Fruit fly (Drosophila melanogaster) whole organism, embryonic: ENCODE results near the gene Ser7.
A peak's percentile ranks its signal among the peaks of the same experiment; 100 is the strongest.

Experiments used
- Blimp-1 ChIP-seq: fragments of 200-800 bp; sonication (Bioruptor generic); optimal IDR thresholded peaks from 3 replicates; lab custom pipeline; 2018; ENCODE audit warnings: missing biosample characterization, missing genetic modification characterization, mild to moderate bottlenecking, moderate library complexity, missing genetic modification reagents
- Bteb2 ChIP-seq: fragments of 200-800 bp; sonication (Bioruptor generic); optimal IDR thresholded peaks from 2 replicates; lab custom pipeline; 2016; ENCODE audit warnings: missing biosample characterization, missing genetic modification characterization
- CG10321 ChIP-seq: fragments of 200-800 bp; sonication (Bioruptor generic); IDR thresholded peaks from 2 replicates; pipeline ENCODE4 v1.3.6; 2022; ENCODE audit warnings: missing biosample characterization, missing genetic modification characterization
- CG11504 ChIP-seq: fragments of 200-800 bp; sonication (Bioruptor generic); optimal IDR thresholded peaks from 3 replicates; lab custom pipeline; 2019; ENCODE audit warnings: missing biosample characterization, mild to moderate bottlenecking, missing genetic modification characterization, moderate library complexity
- CG11560 ChIP-seq: fragments of 200-800 bp; sonication (Bioruptor generic); IDR thresholded peaks from 3 replicates; pipeline ENCODE4 v1.3.6; 2022; ENCODE audit warnings: missing biosample characterization, missing genetic modification characterization
- CG12659 ChIP-seq: fragments of 200-800 bp; sonication (Bioruptor generic); optimal IDR thresholded peaks from 3 replicates; lab custom pipeline; 2017; ENCODE audit warnings: mild to moderate bottlenecking, missing biosample characterization, missing genetic modification reagents, missing genetic modification characterization
- CG13296 ChIP-seq: fragments of 200-800 bp; sonication (Bioruptor generic); optimal IDR thresholded peaks from 3 replicates; lab custom pipeline; 2018; ENCODE audit warnings: missing biosample characterization, mild to moderate bottlenecking, missing genetic modification characterization
- CG16779 ChIP-seq: fragments of 200-800 bp; sonication (Bioruptor generic); IDR thresholded peaks from 2 replicates; pipeline ENCODE4 v1.3.6; 2022; ENCODE audit warnings: missing biosample characterization, missing genetic modification characterization
- CG18619 ChIP-seq: fragments of 200-800 bp; sonication (Bioruptor generic); optimal IDR thresholded peaks from 3 replicates; lab custom pipeline; 2017; ENCODE audit warnings: missing biosample characterization, mild to moderate bottlenecking, missing genetic modification characterization
- CG2678 ChIP-seq: fragments of 200-800 bp; sonication (Bioruptor generic); optimal IDR thresholded peaks from 3 replicates; lab custom pipeline; 2019; ENCODE audit warnings: missing biosample characterization, mild to moderate bottlenecking, missing genetic modification characterization, moderate library complexity
- CG30020 ChIP-seq: fragments of 200-800 bp; optimal IDR thresholded peaks from 2 replicates; lab custom pipeline; 2019; ENCODE audit warnings: missing biosample characterization, mild to moderate bottlenecking, missing genetic modification characterization, moderate library complexity
- CG3847 ChIP-seq: fragments of 200-800 bp; sonication (Bioruptor generic); IDR thresholded peaks from 2 replicates; pipeline ENCODE4 v1.3.6; 2022; ENCODE audit warnings: missing biosample characterization, missing genetic modification characterization
- CG4707 ChIP-seq: fragments of 200-800 bp; sonication (Bioruptor generic); optimal IDR thresholded peaks from 2 replicates; lab custom pipeline; 2018; ENCODE audit warnings: missing biosample characterization, mild to moderate bottlenecking, missing genetic modification characterization, moderate library complexity
- CG8290 ChIP-seq, 3 experiments: fragments of 200-800 bp; sonication (Bioruptor generic); optimal IDR thresholded peaks; 2 replicates each; lab custom pipeline; 2016 to 2019; ENCODE audit warnings: missing biosample characterization in 3 of 3, missing genetic modification characterization in 3 of 3, mild to moderate bottlenecking in 2 of 3, moderate library complexity in 1 of 3
- D19A ChIP-seq: fragments of 200-800 bp; optimal IDR thresholded peaks from 3 replicates; lab custom pipeline; 2019; ENCODE audit warnings: missing biosample characterization, mild to moderate bottlenecking, missing genetic modification characterization, moderate library complexity
- HLH4C ChIP-seq: fragments of 200-800 bp; sonication (Bioruptor generic); IDR thresholded peaks from 3 replicates; pipeline ENCODE4 v1.3.6; 2022; ENCODE audit warnings: missing biosample characterization, missing genetic modification characterization; ENCODE audit not compliant: partially characterized antibody
- Neu2 ChIP-seq: fragments of 200-800 bp; sonication (Bioruptor generic); optimal IDR thresholded peaks from 3 replicates; lab custom pipeline; 2016; ENCODE audit warnings: missing biosample characterization, missing genetic modification characterization, borderline replicate concordance
- Nf-YB ChIP-seq: fragments of 200-800 bp; sonication (Bioruptor generic); optimal IDR thresholded peaks from 3 replicates; lab custom pipeline; 2019; ENCODE audit warnings: missing biosample characterization, mild to moderate bottlenecking, missing genetic modification characterization, moderate library complexity
- Oli ChIP-seq: fragments of 200-800 bp; sonication (Bioruptor generic); optimal IDR thresholded peaks from 2 replicates; lab custom pipeline; 2018; ENCODE audit warnings: missing biosample characterization, mild to moderate bottlenecking, missing genetic modification characterization, moderate library complexity
- Ptx1 ChIP-seq: fragments of 200-800 bp; sonication (Bioruptor generic); IDR thresholded peaks from 2 replicates; pipeline ENCODE4 v1.3.6; 2022; ENCODE audit warnings: missing biosample characterization, missing genetic modification characterization
- Sin3A ChIP-seq: fragments of >200 bp; optimal IDR thresholded peaks from 2 replicates; lab custom pipeline; 2018
- Trl ChIP-seq, 3 experiments: fragments of >200 bp in 2 of 3; fragments of 200-800 bp in 1 of 3; sonication (Bioruptor generic) in 1 of 3; optimal IDR thresholded peaks; 2 replicates in 1 of 3; 3 replicates in 2 of 3; lab custom pipeline; 2016 to 2017; ENCODE audit warnings: missing biosample characterization in 1 of 3, missing genetic modification characterization in 1 of 3
- Vsx1 ChIP-seq: fragments of 200-800 bp; sonication (Bioruptor generic); optimal IDR thresholded peaks from 2 replicates; lab custom pipeline; 2017; ENCODE audit warnings: missing biosample characterization, mild to moderate bottlenecking, missing genetic modification characterization, missing genetic modification reagents
- ab ChIP-seq: fragments of 200-800 bp; sonication (Bioruptor generic); optimal IDR thresholded peaks from 2 replicates; lab custom pipeline; 2016; ENCODE audit warnings: missing biosample characterization, missing genetic modification characterization
- al ChIP-seq: fragments of 200-800 bp; sonication (Bioruptor generic); IDR thresholded peaks from 2 replicates; pipeline ENCODE4 v1.3.6; 2022; ENCODE audit warnings: missing biosample characterization, missing genetic modification characterization
- aop ChIP-seq: fragments of 200-800 bp; sonication (Bioruptor generic); IDR thresholded peaks from 2 replicates; pipeline ENCODE4 v1.3.6; 2022; ENCODE audit warnings: missing biosample characterization, missing genetic modification characterization
- ap ChIP-seq: fragments of 200-800 bp; sonication (Bioruptor generic); IDR thresholded peaks from 2 replicates; pipeline ENCODE4 v1.3.6; 2022; ENCODE audit warnings: missing biosample characterization, missing genetic modification characterization
- ato ChIP-seq: fragments of 200-800 bp; sonication (Bioruptor generic); IDR thresholded peaks from 2 replicates; pipeline ENCODE4 v1.3.6; 2022; ENCODE audit warnings: missing biosample characterization, missing genetic modification characterization; ENCODE audit not compliant: partially characterized antibody
- cad ChIP-seq: fragments of >200 bp; optimal IDR thresholded peaks from 2 replicates; lab custom pipeline; 2017; ENCODE audit warnings: missing biosample characterization, missing genetic modification characterization
- gcm ChIP-seq: fragments of 200-800 bp; sonication (Bioruptor generic); optimal IDR thresholded peaks from 2 replicates; lab custom pipeline; 2019; ENCODE audit warnings: missing biosample characterization, mild to moderate bottlenecking, missing genetic modification characterization, moderate library complexity
- gcm2 ChIP-seq: fragments of 200-800 bp; sonication (Bioruptor generic); optimal IDR thresholded peaks from 2 replicates; lab custom pipeline; 2016; ENCODE audit warnings: missing biosample characterization, missing genetic modification characterization
- ind ChIP-seq: fragments of 200-800 bp; sonication (Bioruptor generic); optimal IDR thresholded peaks from 3 replicates; lab custom pipeline; 2016; ENCODE audit warnings: missing biosample characterization, missing genetic modification characterization
- insv ChIP-seq, 2 experiments: fragments of 200-800 bp; sonication (Bioruptor generic); optimal IDR thresholded peaks; 3 replicates each; lab custom pipeline; 2016 to 2018; ENCODE audit warnings: missing biosample characterization in 2 of 2, missing genetic modification characterization in 2 of 2
- lilli ChIP-seq: fragments of 200-800 bp; sonication (Bioruptor generic); optimal IDR thresholded peaks from 3 replicates; lab custom pipeline; 2016; ENCODE audit warnings: missing biosample characterization, missing genetic modification characterization
- maf-S ChIP-seq: fragments of 200-800 bp; sonication (Bioruptor generic); optimal IDR thresholded peaks from 2 replicates; lab custom pipeline; 2016; ENCODE audit warnings: missing biosample characterization, missing genetic modification characterization
- nom ChIP-seq: fragments of 200-800 bp; sonication (Bioruptor generic); optimal IDR thresholded peaks from 2 replicates; lab custom pipeline; 2017; ENCODE audit warnings: missing biosample characterization, missing genetic modification characterization, mild to moderate bottlenecking, moderate library complexity, missing genetic modification reagents
- pan ChIP-seq, 4 experiments: fragments of >200 bp in 3 of 4; fragments of 200-800 bp in 1 of 4; sonication (Bioruptor generic) in 1 of 4; optimal IDR thresholded peaks in 3 of 4; IDR thresholded peaks in 1 of 4; 2 replicates each; pipeline versions ENCODE4 v1.3.6 to Lab custom; 2017 to 2022; ENCODE audit warnings: missing biosample characterization in 2 of 4, missing genetic modification characterization in 2 of 4, mixed read lengths in 1 of 4
- peb ChIP-seq: fragments of 200-800 bp; sonication (Bioruptor generic); IDR thresholded peaks from 2 replicates; pipeline ENCODE4 v1.3.6; 2022; ENCODE audit warnings: missing biosample characterization, missing genetic modification characterization
- phol ChIP-seq: fragments of 200-800 bp; sonication (Bioruptor generic); optimal IDR thresholded peaks from 3 replicates; lab custom pipeline; 2018; ENCODE audit warnings: missing biosample characterization, mild to moderate bottlenecking, missing genetic modification characterization, moderate library complexity
- pum ChIP-seq: fragments of 200-800 bp; sonication (Bioruptor generic); optimal IDR thresholded peaks from 2 replicates; lab custom pipeline; 2016; ENCODE audit warnings: missing biosample characterization, missing genetic modification characterization
- rib ChIP-seq: fragments of 200-800 bp; sonication (Bioruptor generic); IDR thresholded peaks from 2 replicates; pipeline ENCODE4 v1.3.6; 2022; ENCODE audit warnings: missing biosample characterization, missing genetic modification characterization
- row ChIP-seq: fragments of 200-800 bp; sonication (Bioruptor generic); IDR thresholded peaks from 3 replicates; pipeline ENCODE4 v1.3.6; 2022; ENCODE audit warnings: missing biosample characterization, missing genetic modification characterization
- sisA ChIP-seq: fragments of 200-800 bp; sonication (Bioruptor generic); IDR thresholded peaks from 2 replicates; pipeline ENCODE4 v1.3.6; 2022; ENCODE audit warnings: missing biosample characterization, missing genetic modification characterization
- sr ChIP-seq: fragments of 200-800 bp; sonication (Bioruptor generic); IDR thresholded peaks from 3 replicates; pipeline ENCODE4 v1.3.6; 2022; ENCODE audit warnings: missing biosample characterization, missing genetic modification characterization
- tap ChIP-seq: fragments of 200-800 bp; optimal IDR thresholded peaks from 3 replicates; lab custom pipeline; 2019; ENCODE audit warnings: missing biosample characterization, mild to moderate bottlenecking, missing genetic modification characterization, moderate library complexity
- tio ChIP-seq: fragments of 200-800 bp; sonication (Bioruptor generic); optimal IDR thresholded peaks from 2 replicates; lab custom pipeline; 2017; ENCODE audit warnings: missing biosample characterization, missing genetic modification characterization, inconsistent platforms
- tna ChIP-seq: fragments of 200-800 bp; sonication (Bioruptor generic); IDR thresholded peaks from 2 replicates; pipeline ENCODE4 v1.3.6; 2022; ENCODE audit warnings: missing biosample characterization, missing genetic modification characterization; ENCODE audit not compliant: partially characterized antibody
- trh ChIP-seq: fragments of 200-800 bp; sonication (Bioruptor generic); optimal IDR thresholded peaks from 2 replicates; lab custom pipeline; 2016; ENCODE audit warnings: missing biosample characterization, missing genetic modification characterization
- tup ChIP-seq: fragments of 200-800 bp; sonication (Bioruptor generic); optimal IDR thresholded peaks from 2 replicates; lab custom pipeline; 2016; ENCODE audit warnings: missing biosample characterization, mild to moderate bottlenecking, missing genetic modification characterization, moderate library complexity
- zfh1 ChIP-seq: fragments of 200-800 bp; sonication (Bioruptor generic); IDR thresholded peaks from 3 replicates; pipeline ENCODE4 v1.3.6; 2022; ENCODE audit warnings: missing biosample characterization, missing genetic modification characterization

Gene Ser7

DNA sequence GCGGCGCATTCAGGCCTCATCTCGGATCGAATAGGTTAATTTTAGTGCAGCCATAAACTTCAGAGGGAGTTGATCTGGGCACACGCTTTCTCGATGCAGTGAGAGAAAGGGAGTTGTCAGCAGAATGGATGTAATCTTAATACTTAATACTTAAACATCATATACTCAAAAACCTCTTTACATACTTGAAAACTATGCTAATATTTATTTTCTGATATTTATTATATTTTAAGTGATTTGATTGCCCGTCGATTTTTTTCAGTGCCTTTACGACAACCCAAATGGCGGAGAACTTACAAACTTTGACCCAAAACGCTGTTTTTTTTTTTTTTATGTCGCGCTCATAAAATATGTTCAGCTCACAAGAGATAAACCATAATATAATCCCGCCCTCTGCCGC, 46.7 kb downstream of the Ser7 start (continued):
- TF ChIP-seq CG13296 (GFP tag; lab: Kevin White, UChicago) = no peak
- no peak for TF ChIP-seq CG8290 (GFP tag; optimal IDR thresholded peaks at IDR 0.05; lab: Kevin White, UChicago)
- no peak for TF ChIP-seq CG8290 (tag; optimal IDR thresholded peaks at IDR 0.05; lab: Kevin White, UChicago)
- no peak for TF ChIP-seq tup (GFP tag; lab: Kevin White, UChicago)
- TF ChIP-seq trh (GFP tag; lab: Kevin White, UChicago) = no peak
- TF ChIP-seq HLH4C (GFP tag; lab: Robert Waterston, UW) = no peak
- no peak for TF ChIP-seq tio
- TF ChIP-seq lilli (GFP tag; lab: Kevin White, UChicago) = no peak
- TF ChIP-seq Nf-YB (GFP tag; lab: Kevin White, UChicago) = no peak
- no peak for TF ChIP-seq CG12659 (GFP tag; lab: Kevin White, UChicago)
- peak; percentile 17 for TF ChIP-seq ind
- TF ChIP-seq gcm = no peak
- TF ChIP-seq CG3847 (GFP tag; lab: Robert Waterston, UW) = 0 out of 2 replicates have a peak, but pooled peaks have one; percentile 12
- no peak for TF ChIP-seq ab (GFP tag; lab: Kevin White, UChicago)
- no peak for TF ChIP-seq CG30020 (tag; lab: Kevin White, UChicago)
- TF ChIP-seq D19A = peak; percentile 15
- peak; percentile 42 for TF ChIP-seq phol (tag; lab: Kevin White, UChicago)
- 0 out of 3 replicates have a peak, but pooled peaks have one; percentile 18 for TF ChIP-seq zfh1 (GFP tag; lab: Robert Waterston, UW)
- 0 out of 3 replicates have a peak, but pooled peaks have one; percentile 30 for TF ChIP-seq row (GFP tag; lab: Robert Waterston, UW)
- no peak for TF ChIP-seq maf-S
- TF ChIP-seq CG10321 = no peak
- no peak for TF ChIP-seq tna (GFP tag; lab: Robert Waterston, UW)
- peak; percentile 68 for TF ChIP-seq CG11504 (tag; lab: Kevin White, UChicago)
- TF ChIP-seq ato (GFP tag; lab: Robert Waterston, UW) = no peak
- no peak for TF ChIP-seq Neu2 (GFP tag; lab: Kevin White, UChicago)
- no peak for TF ChIP-seq peb (GFP tag; lab: Robert Waterston, UW)
- no peak for TF ChIP-seq sr (GFP tag; lab: Robert Waterston, UW)
- no peak for TF ChIP-seq CG16779
- peak; percentile 41 for TF ChIP-seq tap (tag; lab: Kevin White, UChicago)
- TF ChIP-seq Sin3A (lab: Kevin White, UChicago) = no peak
- no peak for TF ChIP-seq aop (GFP tag; lab: Robert Waterston, UW)
- TF ChIP-seq nom (GFP tag; lab: Kevin White, UChicago) = no peak
- TF ChIP-seq al (GFP tag; lab: Robert Waterston, UW) = no peak
- TF ChIP-seq cad (GFP tag; lab: Kevin White, UChicago) = no peak
- no peak for TF ChIP-seq ap
- peak; percentile 44; the same call in 1 of the 2 replicates for TF ChIP-seq Ptx1 (GFP tag; lab: Robert Waterston, UW)
- TF ChIP-seq Blimp-1 (GFP tag; lab: Kevin White, UChicago) = no peak
- no peak for TF ChIP-seq pan (optimal IDR thresholded peaks at IDR 0.05; lab: Kevin White, UChicago)
- TF ChIP-seq pan (GFP tag; optimal IDR thresholded peaks at IDR 0.05 in 1 of 2, IDR thresholded peaks at IDR 0.05 in 1 of 2) = no peak
- peak; percentile 59 for TF ChIP-seq CG2678 (tag; lab: Kevin White, UChicago)
- TF ChIP-seq insv (GFP tag; optimal IDR thresholded peaks at IDR 0.05; lab: Kevin White, UChicago) = no peak
- TF ChIP-seq Trl (optimal IDR thresholded peaks at IDR 0.05; lab: Kevin White, UChicago) = no peak
- no peak for TF ChIP-seq Trl (GFP tag; optimal IDR thresholded peaks at IDR 0.05; lab: Kevin White, UChicago)
- TF ChIP-seq sisA (GFP tag; lab: Robert Waterston, UW) = peak; percentile 60
- TF ChIP-seq Bteb2 (GFP tag; lab: Kevin White, UChicago) = no peak
- peak; percentile 21 for TF ChIP-seq Oli
- TF ChIP-seq rib = no peak
- TF ChIP-seq pum (GFP tag; lab: Kevin White, UChicago) = no peak
- TF ChIP-seq CG18619 (GFP tag; lab: Kevin White, UChicago) = no peak
- no peak for TF ChIP-seq gcm2 (GFP tag; lab: Kevin White, UChicago)
- no peak for TF ChIP-seq CG4707 (GFP tag; lab: Kevin White, UChicago)
- TF ChIP-seq CG11560 (tag; lab: Robert Waterston, UW) = no peak
- no peak for TF ChIP-seq Vsx1
